Fruit fly (Drosophila melanogaster) whole organism, pupa: ENCODE results near the gene yellow-e2.

Source experiments
- CG10348 ChIP-seq: fragments of 200-800 bp; sonication (Bioruptor generic); IDR thresholded peaks from 2 replicates; pipeline ENCODE4 v1.3.6; 2022; ENCODE audit warnings: missing biosample characterization, missing genetic modification characterization
- CG13204 ChIP-seq: fragments of 200-800 bp; sonication (Bioruptor generic); optimal IDR thresholded peaks from 2 replicates; lab custom pipeline; 2018; ENCODE audit warnings: missing biosample characterization, mild to moderate bottlenecking, missing genetic modification characterization, moderate library complexity
- CG15710 ChIP-seq: fragments of 200-800 bp; sonication (Bioruptor generic); optimal IDR thresholded peaks from 2 replicates; lab custom pipeline; 2018; ENCODE audit warnings: missing biosample characterization, mild to moderate bottlenecking, missing genetic modification characterization, moderate library complexity
- CG17806 ChIP-seq: fragments of 200-800 bp; sonication (Bioruptor generic); optimal IDR thresholded peaks from 2 replicates; lab custom pipeline; 2018; ENCODE audit warnings: missing biosample characterization, mild to moderate bottlenecking, missing genetic modification characterization, moderate library complexity
- CG32121 ChIP-seq: fragments of 200-800 bp; sonication (Bioruptor generic); IDR thresholded peaks from 2 replicates; pipeline ENCODE4 v1.3.6; 2022; ENCODE audit warnings: missing biosample characterization, missing genetic modification characterization
- CG34367 ChIP-seq: fragments of 200-800 bp; sonication (Bioruptor generic); optimal IDR thresholded peaks from 2 replicates; lab custom pipeline; 2018; ENCODE audit warnings: missing biosample characterization, mild to moderate bottlenecking, missing genetic modification characterization
- CG4496 ChIP-seq: fragments of 200-800 bp; sonication (Bioruptor generic); IDR thresholded peaks from 3 replicates; pipeline ENCODE4 v1.3.6; 2022; ENCODE audit warnings: missing biosample characterization, missing genetic modification characterization
- CG9948 ChIP-seq: fragments of 200-800 bp; sonication (Bioruptor generic); optimal IDR thresholded peaks from 2 replicates; lab custom pipeline; 2018; ENCODE audit warnings: missing biosample characterization, mild to moderate bottlenecking, missing genetic modification characterization, moderate library complexity
- EcR ChIP-seq: fragments of 200-800 bp; sonication (Bioruptor generic); optimal IDR thresholded peaks from 3 replicates; lab custom pipeline; 2019; ENCODE audit warnings: missing biosample characterization, missing genetic modification characterization, mild to moderate bottlenecking, moderate library complexity, missing genetic modification reagents
- Ets98B ChIP-seq: fragments of 200-800 bp; sonication (Bioruptor generic); IDR thresholded peaks from 2 replicates; pipeline ENCODE4 v1.3.6; 2022; ENCODE audit warnings: missing biosample characterization, missing genetic modification characterization
- Snoo ChIP-seq: fragments of 200-800 bp; sonication (Bioruptor generic); optimal IDR thresholded peaks from 3 replicates; lab custom pipeline; 2017; ENCODE audit warnings: missing biosample characterization, mild to moderate bottlenecking, missing genetic modification characterization, inconsistent platforms
- fd96Ca ChIP-seq: fragments of 200-800 bp; sonication (Bioruptor generic); IDR thresholded peaks from 3 replicates; pipeline ENCODE4 v1.3.6; 2022; ENCODE audit warnings: missing biosample characterization, missing genetic modification characterization
- rn ChIP-seq: fragments of 200-800 bp; sonication (Bioruptor generic); IDR thresholded peaks from 2 replicates; pipeline ENCODE4 v1.3.6; 2022; ENCODE audit warnings: missing biosample characterization, missing genetic modification characterization

dm6 chr3R:13364175-13365174, 42.3 kb downstream of the yellow-e2 start, which contains the start of gene Dic1:
- peak; percentile 95 for TF ChIP-seq CG15710
- peak; percentile 96 for TF ChIP-seq CG17806 (tag; lab: Kevin White, UChicago)
- peak; percentile 91 for TF ChIP-seq CG4496
- peak; percentile 90 for TF ChIP-seq Ets98B (GFP tag; lab: Robert Waterston, UW)
- peak; percentile 39 for TF ChIP-seq EcR (GFP tag; lab: Kevin White, UChicago)
- TF ChIP-seq CG10348 (GFP tag; lab: Robert Waterston, UW): peak; percentile 56; the same call in 1 of the 2 replicates
- TF ChIP-seq CG34367: peak; percentile 89
- peak; percentile 83 for TF ChIP-seq fd96Ca
- TF ChIP-seq CG13204 (GFP tag; lab: Kevin White, UChicago): peak; percentile 94
- peak; percentile 94 for TF ChIP-seq CG32121 (GFP tag; lab: Robert Waterston, UW)
- TF ChIP-seq Snoo (tag; lab: Kevin White, UChicago): peak; percentile 97
- peak; percentile 94 for TF ChIP-seq CG9948 (tag; lab: Kevin White, UChicago)
- TF ChIP-seq rn (GFP tag; lab: Robert Waterston, UW): peak; percentile 85
